Worm (Caenorhabditis elegans): ENCODE data around the gene srt-6.

Gene srt-6

DNA sequence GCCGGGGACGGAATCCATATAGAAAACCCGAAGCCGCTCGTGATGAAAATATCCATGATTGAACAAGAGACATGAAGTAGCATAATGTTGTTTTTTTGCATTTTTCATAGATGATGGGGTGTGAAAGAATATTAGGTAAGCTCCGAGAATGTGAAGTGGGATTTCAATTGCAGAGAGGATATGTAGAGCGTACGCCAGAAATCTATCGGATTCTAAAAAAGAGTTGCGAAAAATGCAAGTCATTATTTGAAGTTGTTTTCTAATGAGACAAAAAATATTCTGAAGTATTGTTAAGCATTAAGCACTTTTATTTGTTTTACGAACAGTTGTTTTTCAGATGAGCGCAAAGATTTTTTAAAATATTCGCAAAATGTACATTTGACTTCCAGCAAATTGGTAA, 15.7 kb upstream of the srt-6 start, which contains the start of gene F18E3.10:
Gene F18E3.10, minus strand, starts transcription at position 101 of the 400 bp plus-strand sequence.
- no peak for TF ChIP-seq lin-26 (GFP tag; IDR thresholded peaks at IDR 0.05)

- TF ChIP-seq ama-1 (optimal IDR thresholded peaks at IDR 0.05): no peak
- no peak for TF ChIP-seq ama-1 (GFP tag; optimal IDR thresholded peaks at IDR 0.05)
- no peak for TF ChIP-seq ztf-26 (tag; optimal IDR thresholded peaks at IDR 0.05)
- no peak for TF ChIP-seq snpc-1.1 (tag; optimal IDR thresholded peaks at IDR 0.05; ENCODE audit: insufficient read depth)
- no peak for TF ChIP-seq dox-1 (GFP tag; IDR thresholded peaks at IDR 0.05)
- no peak for TF ChIP-seq tbx-9 (tag; optimal IDR thresholded peaks at IDR 0.05; ENCODE audit: borderline replicate concordance)
- no peak for TF ChIP-seq lin-54 (GFP tag; optimal IDR thresholded peaks at IDR 0.05)
- no peak for TF ChIP-seq K12H6.12 (tag; optimal IDR thresholded peaks at IDR 0.05)
- TF ChIP-seq sptf-2 (GFP tag; optimal IDR thresholded peaks at IDR 0.05): no peak
- TF ChIP-seq bed-1 (GFP tag; IDR thresholded peaks at IDR 0.05): no peak
- no peak for TF ChIP-seq ztf-18 (tag; optimal IDR thresholded peaks at IDR 0.05)
- no peak for TF ChIP-seq attf-5 (GFP tag; optimal IDR thresholded peaks at IDR 0.05)
- TF ChIP-seq ekl-4 (GFP tag; IDR thresholded peaks at IDR 0.05): no peak
- no peak for TF ChIP-seq T26A5.8 (tag; optimal IDR thresholded peaks at IDR 0.05)
- TF ChIP-seq aptf-3 (GFP tag; IDR thresholded peaks at IDR 0.05): no peak
- TF ChIP-seq madf-6 (GFP tag; IDR thresholded peaks at IDR 0.05): no peak
Observed at ce11 chrV:7420162-7420561, 11.5 kb upstream of the srt-6 start, which contains the start of gene srxa-4. Gene srxa-4, plus strand, starts transcription at chrV:7420462.

DNA sequence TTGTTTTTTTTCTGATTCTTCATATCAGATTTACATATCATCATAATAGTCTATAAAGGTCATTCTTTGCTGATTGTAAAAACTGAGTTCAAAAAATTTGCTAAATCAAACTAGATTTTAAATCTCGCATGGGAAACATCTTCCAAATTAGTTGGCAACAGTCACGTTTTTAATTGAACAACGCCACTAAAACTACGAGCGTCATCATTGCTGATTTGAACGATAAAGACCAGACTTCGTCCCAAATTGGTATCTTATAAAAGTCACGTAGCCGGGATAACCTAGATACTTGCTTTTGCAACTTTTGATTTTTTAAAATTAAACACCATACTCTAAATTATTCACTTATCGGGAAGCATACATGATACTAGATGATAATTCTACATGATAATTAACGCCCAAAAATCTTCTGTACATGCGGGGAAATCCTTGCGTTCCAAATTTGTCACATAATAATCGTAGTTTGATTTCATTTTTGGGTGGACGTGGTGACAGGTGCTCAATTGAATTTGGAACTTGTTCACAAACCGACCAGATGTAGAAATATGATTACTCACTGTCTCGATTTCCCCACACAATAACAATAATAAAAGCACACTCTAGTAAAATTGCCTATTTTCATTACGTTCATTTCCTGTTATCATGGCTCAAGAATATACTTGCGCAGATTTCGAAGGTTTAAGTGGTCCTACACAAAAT, 8.6 kb upstream of the srt-6 start, which contains the start of gene srw-67:
Gene srw-67, plus strand, starts transcription at position 643 of the 699 bp plus-strand sequence.
- TF ChIP-seq pha-4 (tag; optimal IDR thresholded peaks at IDR 0.05): no peak
- no peak for TF ChIP-seq attf-5 (GFP tag; optimal IDR thresholded peaks at IDR 0.05)
- TF ChIP-seq nhr-179 (tag; optimal IDR thresholded peaks at IDR 0.05): no peak
- no peak for TF ChIP-seq bed-1 (GFP tag; IDR thresholded peaks at IDR 0.05)
- TF ChIP-seq ztf-25 (GFP tag; IDR thresholded peaks at IDR 0.05): no peak
- no peak for TF ChIP-seq nfya-2 (GFP tag; IDR thresholded peaks at IDR 0.05)
- no peak for TF ChIP-seq F57C9.4 (tag; optimal IDR thresholded peaks at IDR 0.05)
- no peak for TF ChIP-seq zfh-2 (GFP tag; conservative IDR thresholded peaks at IDR 0.05)
- no peak for TF ChIP-seq nfyb-1 (GFP tag; IDR thresholded peaks at IDR 0.05)
- no peak for TF ChIP-seq somi-1 (GFP tag; optimal IDR thresholded peaks at IDR 0.05)
- TF ChIP-seq snpc-1.1 (tag; optimal IDR thresholded peaks at IDR 0.05; ENCODE audit: insufficient read depth): no peak
- TF ChIP-seq aptf-3 (GFP tag; IDR thresholded peaks at IDR 0.05): no peak
- TF ChIP-seq Y53G8AR.9 (GFP tag; conservative IDR thresholded peaks at IDR 0.05): no peak
- TF ChIP-seq sdz-38 (tag; optimal IDR thresholded peaks at IDR 0.05): no peak
- TF ChIP-seq ama-1 (optimal IDR thresholded peaks at IDR 0.05): no peak
- TF ChIP-seq ama-1 (GFP tag; optimal IDR thresholded peaks at IDR 0.05): no peak
- TF ChIP-seq cebp-2 (GFP tag; IDR thresholded peaks at IDR 0.05): no peak

DNA sequence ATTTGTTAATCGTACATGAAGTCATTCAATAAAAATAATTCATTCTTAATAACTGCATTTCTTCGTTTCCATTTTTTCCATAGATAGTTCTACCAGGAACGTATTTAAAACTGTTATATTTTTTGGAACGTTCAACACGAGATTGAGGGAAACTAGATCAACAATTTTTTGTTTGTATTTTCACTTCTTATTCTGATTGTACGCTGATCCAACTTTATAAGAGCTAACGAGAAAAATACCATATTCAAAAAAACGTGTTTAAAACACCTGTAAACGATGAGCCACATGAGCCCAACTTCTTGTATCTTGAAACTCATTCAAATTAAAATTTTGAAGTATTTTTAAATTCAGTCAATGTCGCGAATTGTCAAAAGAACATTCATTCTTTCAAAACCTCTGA, 8.0 kb upstream of the srt-6 start:
- no peak for TF ChIP-seq egl-44 (GFP tag; IDR thresholded peaks at IDR 0.05)
- no peak for TF ChIP-seq Y53F4B.3 (GFP tag; IDR thresholded peaks at IDR 0.05)
- no peak for TF ChIP-seq F22D6.2 (tag; optimal IDR thresholded peaks at IDR 0.05)
- no peak for TF ChIP-seq ama-1 (optimal IDR thresholded peaks at IDR 0.05)
- TF ChIP-seq ama-1 (GFP tag; optimal IDR thresholded peaks at IDR 0.05): no peak
- no peak for TF ChIP-seq ekl-4 (GFP tag; IDR thresholded peaks at IDR 0.05)
- TF ChIP-seq F49E8.2 (tag; optimal IDR thresholded peaks at IDR 0.05; ENCODE audit: insufficient read depth): no peak
- TF ChIP-seq ccch-3 (GFP tag; optimal IDR thresholded peaks at IDR 0.05): no peak
- TF ChIP-seq snpc-1.3 (tag; optimal IDR thresholded peaks at IDR 0.05; ENCODE audit: insufficient read depth): no peak
- TF ChIP-seq die-1 (tag; optimal IDR thresholded peaks at IDR 0.05): no peak
- TF ChIP-seq repo-1 (tag; optimal IDR thresholded peaks at IDR 0.05): no peak
- no peak for TF ChIP-seq F23B12.7 (tag; optimal IDR thresholded peaks at IDR 0.05; ENCODE audit: insufficient read depth)
- TF ChIP-seq ceh-100 (GFP tag; IDR thresholded peaks at IDR 0.05): no peak
- no peak for TF ChIP-seq rpc-1 (optimal IDR thresholded peaks at IDR 0.05)
- no peak for TF ChIP-seq rpc-1 (tag; optimal IDR thresholded peaks at IDR 0.05)
- no peak for TF ChIP-seq nfya-2 (GFP tag; IDR thresholded peaks at IDR 0.05)
- no peak for TF ChIP-seq ztf-26 (tag; optimal IDR thresholded peaks at IDR 0.05)
- no peak for TF ChIP-seq let-607 (tag; optimal IDR thresholded peaks at IDR 0.05)
- TF ChIP-seq rec-8 (tag; optimal IDR thresholded peaks at IDR 0.05): no peak
- TF ChIP-seq Y56A3A.18 (GFP tag; IDR thresholded peaks at IDR 0.05): no peak

All from whole organism, young adult.